Fruit fly (Drosophila melanogaster): ENCODE results near the gene CG14456.

DNA sequence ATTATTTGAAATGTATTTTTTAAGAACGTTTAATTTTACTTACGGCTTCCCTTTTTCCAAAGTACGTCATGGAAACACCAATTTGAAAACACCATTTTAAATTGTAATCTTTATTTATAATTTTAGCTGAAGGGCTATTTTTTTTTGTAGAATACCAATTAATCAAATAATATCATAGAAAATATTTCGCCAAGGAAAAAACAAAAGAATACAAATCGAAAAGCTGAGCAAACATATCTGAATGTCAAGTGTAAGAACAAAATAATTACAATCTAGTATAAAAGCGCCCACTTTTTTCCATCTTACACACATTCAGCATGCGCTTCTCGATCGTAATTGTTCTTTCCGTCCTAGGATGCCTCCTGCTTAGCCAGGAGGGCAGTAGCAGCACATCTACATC lies 8.6 kb downstream of the CG14456 start, which contains the start of gene CG14452:
- TF ChIP-seq CG32532 (GFP tag; IDR thresholded peaks at IDR 0.05) = no peak
- no peak for TF ChIP-seq Dref (GFP tag; IDR thresholded peaks at IDR 0.05)
- no peak for TF ChIP-seq CG8359 (GFP tag; optimal IDR thresholded peaks at IDR 0.05; ENCODE audit: borderline replicate concordance)
- TF ChIP-seq CG12155 (GFP tag; optimal IDR thresholded peaks at IDR 0.05) = no peak
- TF ChIP-seq cato (GFP tag; optimal IDR thresholded peaks at IDR 0.05; ENCODE audit: borderline replicate concordance) = no peak
